Worm (Caenorhabditis elegans) whole organism, early embryonic: ENCODE measurements around the gene cyp-14A4.

Experiments
- B0310.2 ChIP-seq: sonication (generic microtip); optimal IDR thresholded peaks from 2 replicates; lab custom pipeline; 2016; ENCODE audit warnings: mild to moderate bottlenecking, missing genetic modification characterization, missing compliant biosample characterization
- F13C5.2 ChIP-seq: sonication (generic microtip); optimal IDR thresholded peaks from 2 replicates; lab custom pipeline; 2017; ENCODE audit warnings: mild to moderate bottlenecking, missing genetic modification characterization, inconsistent platforms, missing compliant biosample characterization
- aly-1 ChIP-seq: sonication (generic microtip); optimal IDR thresholded peaks from 2 replicates; lab custom pipeline; 2016; ENCODE audit warnings: missing genetic modification characterization, missing compliant biosample characterization
- ama-1 ChIP-seq: fragments of 150-350 bp; optimal IDR thresholded peaks from 2 replicates; lab custom pipeline; 2014
- ceh-13 ChIP-seq: fragments of 200-800 bp; sonication (Bioruptor generic); optimal IDR thresholded peaks from 2 replicates; lab custom pipeline; 2018; ENCODE audit warnings: mild to moderate bottlenecking, missing genetic modification characterization, missing compliant biosample characterization
- ceh-36 ChIP-seq: sonication (generic microtip); optimal IDR thresholded peaks from 2 replicates; lab custom pipeline; 2016; ENCODE audit warnings: missing genetic modification characterization, inconsistent platforms, missing compliant biosample characterization
- ets-7 ChIP-seq: sonication (generic microtip); optimal IDR thresholded peaks from 2 replicates; lab custom pipeline; 2016; ENCODE audit warnings: missing genotype, missing genetic modification characterization, missing compliant biosample characterization
- flt-1 ChIP-seq: fragments of 200-800 bp; sonication (Bioruptor generic); IDR thresholded peaks from 2 replicates; pipeline ENCODE4 v1.3.6; 2022; ENCODE audit warnings: missing genetic modification characterization, missing compliant biosample characterization
- hmbx-1 ChIP-seq: sonication (generic microtip); optimal IDR thresholded peaks from 2 replicates; lab custom pipeline; 2016; ENCODE audit warnings: mild to moderate bottlenecking, missing genetic modification characterization, missing compliant biosample characterization
- hmg-4 ChIP-seq: fragments of 200-800 bp; sonication (Bioruptor generic); optimal IDR thresholded peaks from 2 replicates; lab custom pipeline; 2018; ENCODE audit warnings: mild to moderate bottlenecking, missing genetic modification characterization, missing compliant biosample characterization
- hnd-1 ChIP-seq: sonication (generic microtip); optimal IDR thresholded peaks from 2 replicates; lab custom pipeline; 2016; ENCODE audit warnings: missing genetic modification characterization, missing compliant biosample characterization
- pes-1 ChIP-seq: fragments of 200-800 bp; sonication (Bioruptor generic); IDR thresholded peaks from 2 replicates; pipeline ENCODE4 v1.3.6; 2022; ENCODE audit warnings: missing genetic modification reagents, missing genetic modification characterization, missing compliant biosample characterization
- scrt-1 ChIP-seq: fragments of 200-800 bp; sonication (Bioruptor generic); IDR thresholded peaks from 2 replicates; pipeline ENCODE4 v1.3.6; 2022; ENCODE audit warnings: missing genetic modification characterization, missing compliant biosample characterization
- sea-1 ChIP-seq: fragments of 200-800 bp; sonication (Bioruptor generic); conservative IDR thresholded peaks from 2 replicates; pipeline ENCODE4 v1.3.6; 2022; ENCODE audit warnings: missing genetic modification characterization, missing compliant biosample characterization
- tbx-11 ChIP-seq: fragments of 200-800 bp; sonication (Bioruptor generic); IDR thresholded peaks from 2 replicates; pipeline ENCODE4 v1.3.6; 2022; ENCODE audit warnings: missing genetic modification characterization, missing compliant biosample characterization
- tbx-37 ChIP-seq: fragments of 200-800 bp; sonication (Bioruptor generic); conservative IDR thresholded peaks from 2 replicates; pipeline ENCODE4 v1.3.6; 2022; ENCODE audit warnings: missing genetic modification reagents, missing genetic modification characterization, missing compliant biosample characterization
- tra-4 ChIP-seq: sonication (generic microtip); optimal IDR thresholded peaks from 2 replicates; lab custom pipeline; 2017; ENCODE audit warnings: missing genetic modification characterization, missing compliant biosample characterization

The cyp-14A4 gene

DNA sequence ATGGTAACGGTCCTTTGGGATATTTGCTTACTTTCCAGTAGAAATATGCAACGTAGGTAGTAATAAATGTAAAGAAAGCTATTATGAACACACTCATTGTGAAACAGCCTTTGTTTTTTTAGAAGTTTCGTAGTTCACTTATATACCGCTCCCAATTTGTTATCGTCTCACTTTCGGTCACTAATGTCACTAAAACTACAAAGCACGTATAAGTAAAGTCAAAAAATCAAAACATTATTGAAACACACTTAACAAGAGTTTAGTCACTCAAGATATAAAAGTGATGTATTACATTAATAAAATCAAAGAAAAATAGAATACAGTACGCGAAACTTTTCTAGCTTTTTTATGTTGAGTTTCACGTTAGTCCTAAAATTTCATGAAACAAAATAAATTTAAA, 9.9 kb downstream of the cyp-14A4 start, which contains the start of gene cyp-14A3:
cyp-14A3 (minus strand) TSS at position 101 of the 400 bp plus-strand sequence.
- TF ChIP-seq ets-7 (tag; lab: Kevin White, UChicago), result no peak
- no peak for TF ChIP-seq ceh-36 (tag; lab: Kevin White, UChicago)
- TF ChIP-seq tbx-11 (GFP tag; lab: Robert Waterston, UW), result no peak
- no peak for TF ChIP-seq hmg-4 (GFP tag; lab: Kevin White, UChicago)
- TF ChIP-seq ceh-13 (GFP tag; lab: Kevin White, UChicago), result no peak
- TF ChIP-seq F13C5.2 (tag; lab: Kevin White, UChicago), result no peak
- no peak for TF ChIP-seq B0310.2
- no peak for TF ChIP-seq ama-1 (lab: Kevin White, UChicago)
- no peak for TF ChIP-seq pes-1 (GFP tag; lab: Robert Waterston, UW)
- TF ChIP-seq flt-1 (GFP tag; lab: Robert Waterston, UW), result no peak
- no peak for TF ChIP-seq sea-1 (GFP tag; lab: Robert Waterston, UW)
- TF ChIP-seq scrt-1, result no peak
- TF ChIP-seq tbx-37 (GFP tag; lab: Robert Waterston, UW), result no peak
- no peak for TF ChIP-seq hnd-1 (tag; lab: Kevin White, UChicago)

DNA sequence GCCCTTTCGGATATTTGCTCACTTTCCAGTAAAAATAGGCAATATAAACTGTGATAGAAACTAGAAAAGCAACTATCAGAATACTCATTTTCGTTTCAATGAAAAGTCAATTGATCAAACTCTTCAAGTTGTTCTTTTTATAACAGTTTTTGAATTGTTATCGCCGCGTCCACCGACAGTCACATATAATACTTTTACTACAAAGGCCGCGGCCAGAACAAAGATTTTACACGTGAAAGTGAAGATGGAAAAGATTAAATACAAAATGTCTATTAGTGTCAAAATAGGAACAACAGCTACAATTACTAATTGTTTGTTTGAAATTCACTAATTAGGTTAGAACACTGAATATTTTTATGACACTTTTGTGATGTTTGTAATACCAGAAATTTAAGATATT, 14.4 kb downstream of the cyp-14A4 start, which contains the start of gene cyp-14A2:
cyp-14A2 (minus strand) TSS at position 101 of the 400 bp plus-strand sequence.
- TF ChIP-seq ama-1 (lab: Kevin White, UChicago), result no peak
- TF ChIP-seq tbx-37 (GFP tag; lab: Robert Waterston, UW), result no peak
- TF ChIP-seq ets-7 (tag; lab: Kevin White, UChicago), result no peak
- TF ChIP-seq hmbx-1 (tag; lab: Kevin White, UChicago), result no peak
- no peak for TF ChIP-seq hnd-1 (tag; lab: Kevin White, UChicago)
- TF ChIP-seq aly-1, result no peak

DNA sequence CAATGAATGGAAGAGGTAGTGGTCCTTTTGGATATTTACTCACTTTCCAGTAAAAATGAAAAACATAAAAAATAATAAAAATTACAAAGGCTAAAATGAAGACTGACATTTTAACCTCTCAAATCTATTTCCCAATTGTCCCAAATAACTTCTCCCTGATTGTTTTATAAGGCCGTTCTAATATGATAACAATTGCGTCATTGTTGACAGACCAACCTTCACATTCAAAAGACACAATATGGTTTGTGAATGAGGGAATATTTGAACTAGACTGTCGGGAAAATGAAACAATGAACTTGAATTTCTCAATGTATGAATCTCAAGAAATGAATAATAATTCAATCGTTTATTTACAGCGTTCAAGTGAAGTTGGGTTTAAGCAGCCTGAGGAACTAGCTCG, 16.8 kb downstream of the cyp-14A4 start, which contains the start of gene cyp-14A1:
cyp-14A1 (minus strand) TSS at position 126 of the 400 bp plus-strand sequence.
- TF ChIP-seq tbx-37 (GFP tag; lab: Robert Waterston, UW), result no peak
- TF ChIP-seq B0310.2, result no peak
- no peak for TF ChIP-seq ama-1 (lab: Kevin White, UChicago)
- TF ChIP-seq scrt-1, result no peak
- TF ChIP-seq aly-1, result no peak
- no peak for TF ChIP-seq tbx-11 (GFP tag; lab: Robert Waterston, UW)
- no peak for TF ChIP-seq F13C5.2 (tag; lab: Kevin White, UChicago)

- TF ChIP-seq tbx-37 (GFP tag; lab: Robert Waterston, UW), result peak; percentile 88
- peak; percentile 46 for TF ChIP-seq hmbx-1 (tag; lab: Kevin White, UChicago)
- peak; percentile 64 for TF ChIP-seq B0310.2
- TF ChIP-seq tra-4 (tag; lab: Kevin White, UChicago), result peak; percentile 22
- TF ChIP-seq sea-1 (GFP tag; lab: Robert Waterston, UW), result peak; percentile 59
- peak; percentile 88 for TF ChIP-seq scrt-1
- TF ChIP-seq hnd-1 (tag; lab: Kevin White, UChicago), result peak; percentile 57
- TF ChIP-seq aly-1, result peak; percentile 65
- peak; percentile 82 for TF ChIP-seq hmg-4 (GFP tag; lab: Kevin White, UChicago)
- no peak; the same call in 1 of the 2 replicates for TF ChIP-seq pes-1 (GFP tag; lab: Robert Waterston, UW)
- TF ChIP-seq ets-7 (tag; lab: Kevin White, UChicago), result peak; percentile 53
- no peak for TF ChIP-seq ama-1 (lab: Kevin White, UChicago)
- TF ChIP-seq tbx-11 (GFP tag; lab: Robert Waterston, UW), result peak; percentile 85
- TF ChIP-seq ceh-13 (GFP tag; lab: Kevin White, UChicago), result peak; percentile 65
- TF ChIP-seq F13C5.2 (tag; lab: Kevin White, UChicago), result peak; percentile 83
- peak; percentile 84 for TF ChIP-seq flt-1 (GFP tag; lab: Robert Waterston, UW)
- peak; percentile 47 for TF ChIP-seq ceh-36 (tag; lab: Kevin White, UChicago)
These were observed 19.4 kb downstream of the cyp-14A4 start for ce11 chrX:13264550-13264949.

- no peak for TF ChIP-seq hmbx-1 (tag; lab: Kevin White, UChicago)
These were observed 21.8 kb downstream of the cyp-14A4 start, which contains the start of gene K09A11.1 for ce11 chrX:13262195-13262594. TSS of gene K09A11.1 (plus strand) at chrX:13262495.

DNA sequence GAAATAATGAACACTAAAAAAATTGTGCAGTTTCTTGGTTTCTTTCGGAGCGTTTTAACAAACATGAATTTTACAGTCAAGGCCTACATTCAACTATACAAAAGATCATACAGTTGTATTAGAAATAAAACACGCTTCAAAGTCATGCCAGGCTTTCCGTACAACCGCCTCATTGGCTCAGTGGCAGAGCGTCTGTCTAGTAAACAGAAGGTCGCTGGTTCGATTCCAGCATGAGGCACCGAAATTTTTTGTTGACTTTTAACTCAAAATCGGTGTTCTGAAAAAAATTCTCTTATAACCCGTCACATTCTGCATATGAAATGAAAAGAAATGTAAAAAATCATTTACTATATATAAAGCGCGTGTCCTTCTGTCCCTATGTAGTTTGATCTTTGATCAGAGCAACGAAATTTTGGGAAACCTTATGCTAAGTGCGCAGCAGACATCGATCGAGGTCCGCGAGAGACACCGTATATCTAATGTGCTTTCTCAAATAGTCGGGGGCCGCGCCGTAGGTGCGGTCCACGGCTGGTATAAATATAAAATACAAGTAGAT, 22.9 kb downstream of the cyp-14A4 start:
- TF ChIP-seq pes-1 (GFP tag; lab: Robert Waterston, UW), result 0 out of 2 replicates have a peak, but pooled peaks have one; percentile 8

DNA sequence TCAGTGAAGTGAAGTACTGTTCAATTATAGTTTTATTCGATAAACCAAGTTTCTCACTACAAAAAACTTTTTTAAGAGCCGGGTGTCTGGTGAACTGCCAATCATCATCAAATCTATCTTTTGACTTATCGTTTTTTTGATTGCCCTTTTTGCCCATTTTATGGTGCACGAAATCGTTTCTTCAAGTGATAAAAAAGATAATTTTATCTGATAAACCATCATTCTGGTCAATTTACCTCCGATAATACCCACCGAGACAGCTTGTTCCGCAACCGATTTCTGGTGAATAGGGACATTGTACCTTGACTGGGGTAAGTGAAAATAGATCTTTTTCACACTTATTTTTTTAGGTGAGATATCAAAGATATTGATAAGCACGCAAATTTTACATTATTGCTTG, 26.4 kb downstream of the cyp-14A4 start, which contains the start of gene K08H2.10:
K08H2.10 (plus strand) TSS at position 230 of the 400 bp plus-strand sequence.
- TF ChIP-seq ceh-13 (GFP tag; lab: Kevin White, UChicago) (no peak), tbx-37 (GFP tag; lab: Robert Waterston, UW) (no peak), scrt-1 (no peak), hmbx-1 (tag; lab: Kevin White, UChicago) (no peak), hmg-4 (GFP tag; lab: Kevin White, UChicago) (no peak)

ce11 chrX:13251914-13252434, 32.0 kb downstream of the cyp-14A4 start, which contains the start of gene nhr-32:
TSS of gene nhr-32 (plus strand) at chrX:13251964.
- no peak for TF ChIP-seq pes-1 (GFP tag; lab: Robert Waterston, UW)
- no peak for TF ChIP-seq sea-1 (GFP tag; lab: Robert Waterston, UW)
- no peak for TF ChIP-seq B0310.2
- TF ChIP-seq ceh-36 (tag; lab: Kevin White, UChicago), result no peak
- TF ChIP-seq ceh-13 (GFP tag; lab: Kevin White, UChicago), result no peak
- no peak for TF ChIP-seq hnd-1 (tag; lab: Kevin White, UChicago)
- TF ChIP-seq tbx-37 (GFP tag; lab: Robert Waterston, UW), result no peak
- no peak for TF ChIP-seq scrt-1
- no peak for TF ChIP-seq hmbx-1 (tag; lab: Kevin White, UChicago)
- no peak for TF ChIP-seq tbx-11 (GFP tag; lab: Robert Waterston, UW)
- TF ChIP-seq ama-1 (lab: Kevin White, UChicago), result no peak
